Worm (Caenorhabditis elegans) whole organism, L1 larva: ENCODE data around the gene pck-1.

Experiments
- C16A3.4 ChIP-seq: fragments of 150-350 bp; optimal IDR thresholded peaks from 2 replicates; lab custom pipeline; 2014; ENCODE audit warnings: missing biosample characterization, missing genetic modification characterization
- F16B12.6 ChIP-seq: fragments of 150-350 bp; optimal IDR thresholded peaks from 2 replicates; lab custom pipeline; 2014; ENCODE audit warnings: missing biosample characterization, missing genetic modification characterization
- Y116A8C.19 ChIP-seq: sonication (generic microtip); optimal IDR thresholded peaks from 2 replicates; lab custom pipeline; 2016; ENCODE audit warnings: missing compliant biosample characterization, missing genetic modification characterization, borderline replicate concordance
- aha-1 ChIP-seq: fragments of 150-350 bp; optimal IDR thresholded peaks from 2 replicates; lab custom pipeline; 2014; ENCODE audit warnings: missing biosample characterization, missing genetic modification characterization
- alr-1 ChIP-seq: fragments of 200-800 bp; sonication (Bioruptor generic); optimal IDR thresholded peaks from 2 replicates; lab custom pipeline; 2018; ENCODE audit warnings: borderline replicate concordance, mild to moderate bottlenecking, missing genetic modification characterization, missing compliant biosample characterization
- aly-2 ChIP-seq: fragments of 150-350 bp; optimal IDR thresholded peaks from 2 replicates; lab custom pipeline; 2014; ENCODE audit warnings: missing biosample characterization, missing genetic modification characterization
- ceh-8 ChIP-seq: fragments of 200-800 bp; sonication (Bioruptor generic); optimal IDR thresholded peaks from 2 replicates; lab custom pipeline; 2018; ENCODE audit warnings: mild to moderate bottlenecking, missing genetic modification characterization, moderate library complexity, missing compliant biosample characterization
- ceh-82 ChIP-seq, 3 experiments: fragments of 150-350 bp in 1 of 3; sonication (generic microtip) in 2 of 3; optimal IDR thresholded peaks; 2 replicates each; lab custom pipeline; 2014 to 2017; ENCODE audit warnings: missing biosample characterization in 3 of 3, missing genetic modification characterization in 3 of 3
- dsc-1 ChIP-seq: sonication (generic microtip); optimal IDR thresholded peaks from 2 replicates; lab custom pipeline; 2016; ENCODE audit warnings: mild to moderate bottlenecking, missing genetic modification characterization, missing compliant biosample characterization
- efl-1 ChIP-seq, 4 experiments: fragments of 150-350 bp; optimal IDR thresholded peaks in 3 of 4; peaks in 1 of 4; 1 replicate in 1 of 4; 2 replicates in 3 of 4; lab custom pipeline; 2014; ENCODE audit warnings: missing biosample characterization in 2 of 4, missing genetic modification characterization in 2 of 4, missing genetic modification reagents in 2 of 4
- efl-3 ChIP-seq: fragments of 200-800 bp; sonication (Bioruptor generic); optimal IDR thresholded peaks from 2 replicates; lab custom pipeline; 2018; ENCODE audit warnings: mild to moderate bottlenecking, missing genetic modification characterization, missing compliant biosample characterization
- egl-13 ChIP-seq: sonication (generic microtip); optimal IDR thresholded peaks from 2 replicates; lab custom pipeline; 2016; ENCODE audit warnings: missing genotype, missing genetic modification reagents, missing genetic modification characterization, missing compliant biosample characterization
- egl-27 ChIP-seq, 2 experiments: fragments of 150-350 bp in 1 of 2; sonication (generic microtip); optimal IDR thresholded peaks; 3 replicates each; lab custom pipeline; 2017 to 2018; ENCODE audit warnings: missing biosample characterization in 2 of 2, missing genetic modification characterization in 2 of 2, missing genetic modification reagents in 2 of 2
- elt-2 ChIP-seq: sonication (generic microtip); optimal IDR thresholded peaks from 2 replicates; lab custom pipeline; 2016; ENCODE audit warnings: missing genetic modification characterization, mild to moderate bottlenecking, inconsistent platforms, missing compliant biosample characterization, missing genetic modification reagents
- elt-3 ChIP-seq, 6 experiments: fragments of 150-350 bp in 1 of 6; sonication (generic microtip); optimal IDR thresholded peaks; 2 replicates each; lab custom pipeline; 2017 to 2018; ENCODE audit warnings: missing biosample characterization in 6 of 6, missing genetic modification characterization in 6 of 6, inconsistent platforms in 1 of 6
- fkh-4 ChIP-seq: sonication (generic microtip); optimal IDR thresholded peaks from 2 replicates; lab custom pipeline; 2016; ENCODE audit warnings: missing compliant biosample characterization, missing genetic modification characterization, borderline replicate concordance
- fkh-8 ChIP-seq: sonication (generic microtip); optimal IDR thresholded peaks from 2 replicates; lab custom pipeline; 2016; ENCODE audit warnings: mild to moderate bottlenecking, missing genetic modification characterization, missing compliant biosample characterization
- fos-1 ChIP-seq: fragments of 150-350 bp; optimal IDR thresholded peaks from 2 replicates; lab custom pipeline; 2014; ENCODE audit warnings: missing biosample characterization, missing genetic modification characterization
- grh-1 ChIP-seq: fragments of 200-800 bp; sonication (Bioruptor generic); IDR thresholded peaks from 2 replicates; pipeline ENCODE4 v1.3.6; 2022; ENCODE audit warnings: missing genetic modification reagents, missing genetic modification characterization, missing compliant biosample characterization
- hlh-17 ChIP-seq: fragments of 200-800 bp; sonication (Bioruptor generic); optimal IDR thresholded peaks from 2 replicates; lab custom pipeline; 2018; ENCODE audit warnings: missing genetic modification characterization, mild to moderate bottlenecking, missing compliant biosample characterization, moderate library complexity, borderline replicate concordance
- irx-1 ChIP-seq: sonication (generic microtip); optimal IDR thresholded peaks from 2 replicates; lab custom pipeline; 2016; ENCODE audit warnings: missing genetic modification characterization, missing compliant biosample characterization
- isw-1 ChIP-seq: fragments of 200-800 bp; sonication (Bioruptor generic); IDR thresholded peaks from 2 replicates; pipeline ENCODE4 v1.3.6; 2022; ENCODE audit warnings: missing genetic modification characterization, missing compliant biosample characterization
- jun-1 ChIP-seq: fragments of 150-350 bp; optimal IDR thresholded peaks from 2 replicates; lab custom pipeline; 2014; ENCODE audit warnings: missing biosample characterization, missing genetic modification reagents, missing genetic modification characterization
- lin-39 ChIP-seq: fragments of 150-350 bp; optimal IDR thresholded peaks from 2 replicates; lab custom pipeline; 2014; ENCODE audit warnings: missing biosample characterization, missing genetic modification reagents, missing genetic modification characterization
- lir-3 ChIP-seq: sonication (generic microtip); optimal IDR thresholded peaks from 2 replicates; lab custom pipeline; 2016; ENCODE audit warnings: mild to moderate bottlenecking, missing genetic modification characterization, moderate library complexity, missing compliant biosample characterization; ENCODE audit not compliant: poor library complexity
- lsy-2 ChIP-seq, 2 experiments: fragments of 150-350 bp; optimal IDR thresholded peaks; 2 replicates each; lab custom pipeline; 2014; ENCODE audit warnings: missing biosample characterization in 2 of 2, missing genetic modification characterization in 2 of 2
- mab-9 ChIP-seq: fragments of 200-800 bp; sonication (Bioruptor generic); IDR thresholded peaks from 2 replicates; pipeline ENCODE4 v1.3.6; 2022; ENCODE audit warnings: missing genetic modification reagents, missing genetic modification characterization, missing compliant biosample characterization
- mdl-1 ChIP-seq, 2 experiments: fragments of 150-350 bp; optimal IDR thresholded peaks; 2 replicates each; lab custom pipeline; 2014 to 2017; ENCODE audit warnings: missing biosample characterization in 2 of 2, missing genetic modification characterization in 2 of 2, inconsistent platforms in 1 of 2
- mef-2 ChIP-seq: fragments of 150-350 bp; optimal IDR thresholded peaks from 2 replicates; lab custom pipeline; 2014; ENCODE audit warnings: missing biosample characterization, missing genetic modification characterization
- mep-1 ChIP-seq: fragments of 150-350 bp; optimal IDR thresholded peaks from 2 replicates; lab custom pipeline; 2014; ENCODE audit warnings: missing biosample characterization, missing genetic modification characterization
- nhr-19 ChIP-seq: fragments of 200-800 bp; sonication (Bioruptor generic); conservative IDR thresholded peaks from 2 replicates; pipeline ENCODE4 v1.3.6; 2022; ENCODE audit warnings: missing genetic modification characterization, missing compliant biosample characterization
- nhr-47 ChIP-seq: sonication (generic microtip); optimal IDR thresholded peaks from 2 replicates; lab custom pipeline; 2016; ENCODE audit warnings: mild to moderate bottlenecking, missing genetic modification characterization, moderate library complexity, missing compliant biosample characterization
- nhr-71 ChIP-seq: sonication (generic microtip); optimal IDR thresholded peaks from 2 replicates; lab custom pipeline; 2016; ENCODE audit warnings: mild to moderate bottlenecking, missing genetic modification characterization, moderate library complexity, missing compliant biosample characterization
- nhr-76 ChIP-seq: sonication (generic microtip); optimal IDR thresholded peaks from 2 replicates; lab custom pipeline; 2017; ENCODE audit warnings: missing biosample characterization, missing genetic modification characterization
- nhr-77 ChIP-seq: fragments of 150-350 bp; optimal IDR thresholded peaks from 2 replicates; lab custom pipeline; 2014; ENCODE audit warnings: missing biosample characterization, missing genetic modification characterization
- nhr-84 ChIP-seq: sonication (generic microtip); optimal IDR thresholded peaks from 2 replicates; lab custom pipeline; 2017; ENCODE audit warnings: missing biosample characterization, missing genetic modification characterization
- nhr-85 ChIP-seq: sonication (generic microtip); peaks from one replicate; lab custom pipeline; 2016; ENCODE audit warnings: missing genetic modification characterization, inconsistent platforms, missing compliant biosample characterization
- pag-3 ChIP-seq: sonication (generic microtip); optimal IDR thresholded peaks from 2 replicates; lab custom pipeline; 2017; ENCODE audit warnings: missing genetic modification characterization, mild to moderate bottlenecking, missing compliant biosample characterization, antibody characterized with exemption, borderline replicate concordance; ENCODE audit not compliant: insufficient read depth
- pqm-1 ChIP-seq: sonication (generic microtip); optimal IDR thresholded peaks from 3 replicates; lab custom pipeline; 2017; ENCODE audit warnings: missing biosample characterization, missing genetic modification characterization
- skn-1 ChIP-seq: fragments of 150-350 bp; optimal IDR thresholded peaks from 2 replicates; lab custom pipeline; 2014; ENCODE audit warnings: missing biosample characterization, missing genetic modification characterization
- snpc-4 ChIP-seq: fragments of 150-350 bp; optimal IDR thresholded peaks from 2 replicates; lab custom pipeline; 2014; ENCODE audit warnings: missing biosample characterization, missing genetic modification characterization
- snu-23 ChIP-seq: sonication (generic microtip); optimal IDR thresholded peaks from 2 replicates; lab custom pipeline; 2016; ENCODE audit warnings: missing genetic modification characterization, missing compliant biosample characterization
- sox-4 ChIP-seq: sonication (generic microtip); optimal IDR thresholded peaks from 2 replicates; lab custom pipeline; 2016; ENCODE audit warnings: missing genetic modification characterization, missing compliant biosample characterization
- swsn-7 ChIP-seq: sonication (generic microtip); optimal IDR thresholded peaks from 2 replicates; lab custom pipeline; 2016; ENCODE audit warnings: missing genetic modification characterization, missing compliant biosample characterization
- unc-30 ChIP-seq: sonication (generic microtip); optimal IDR thresholded peaks from 2 replicates; lab custom pipeline; 2017; ENCODE audit warnings: missing biosample characterization, missing genetic modification characterization
- unc-62 ChIP-seq: fragments of 150-350 bp; optimal IDR thresholded peaks from 2 replicates; lab custom pipeline; 2014; ENCODE audit warnings: missing biosample characterization, missing genetic modification reagents, missing genetic modification characterization
- vab-15 ChIP-seq: sonication (generic microtip); optimal IDR thresholded peaks from 2 replicates; lab custom pipeline; 2017; ENCODE audit warnings: missing genotype, mild to moderate bottlenecking, missing genetic modification characterization, missing compliant biosample characterization
- ztf-11 ChIP-seq, 2 experiments: sonication (generic microtip); optimal IDR thresholded peaks; 2 replicates each; lab custom pipeline; 2016 to 2017; ENCODE audit warnings: missing genetic modification characterization in 2 of 2, missing biosample characterization in 1 of 2, missing compliant biosample characterization in 1 of 2
- ztf-4 ChIP-seq: fragments of 150-350 bp; optimal IDR thresholded peaks from 2 replicates; lab custom pipeline; 2014; ENCODE audit warnings: missing biosample characterization, missing genetic modification characterization

Gene pck-1

ce11 chrIII:27341-27947 is 38.6 kb downstream of the pck-1 start:
- TF ChIP-seq sox-4 (tag; lab: Kevin White, UChicago) = peak; percentile 52
- TF ChIP-seq skn-1 (tag; lab: Kevin White, UChicago) = peak; percentile 35
- peak; percentile 21 for TF ChIP-seq nhr-47
- TF ChIP-seq nhr-85 (tag; lab: Kevin White, UChicago) = no peak
- no peak for TF ChIP-seq efl-3
- TF ChIP-seq nhr-71 (tag; lab: Kevin White, UChicago) = peak; percentile 34
- peak; percentile 71 for TF ChIP-seq fkh-8 (tag; lab: Kevin White, UChicago)
- TF ChIP-seq dsc-1 = peak; percentile 47

- TF ChIP-seq lin-39 (no peak), elt-2 (tag; lab: Kevin White, UChicago) (no peak), swsn-7 (tag; lab: Kevin White, UChicago) (peak; percentile 78), pag-3 (no peak), snu-23 (GFP tag; lab: Kevin White, UChicago) (peak; percentile 60), mab-9 (peak; percentile 61; the same call in 1 of the 2 replicates), mep-1 (tag; lab: Kevin White, UChicago) (peak; percentile 20), F16B12.6 (no peak), nhr-19 (GFP tag; lab: Robert Waterston, UW) (no peak), aly-2 (tag; lab: Kevin White, UChicago) (no peak), jun-1 (tag; lab: Kevin White, UChicago) (peak; percentile 70), isw-1 (peak; percentile 53), snpc-4 (tag; lab: Kevin White, UChicago) (no peak), mef-2 (tag; lab: Kevin White, UChicago) (no peak), ceh-8 (GFP tag; lab: Kevin White, UChicago) (peak; percentile 26), egl-13 (tag; lab: Kevin White, UChicago) (peak; percentile 85), hlh-17 (GFP tag; lab: Kevin White, UChicago) (no peak), nhr-84 (tag; lab: Kevin White, UChicago) (no peak), pqm-1 (tag; lab: Kevin White, UChicago) (no peak), ztf-11 (tag; optimal IDR thresholded peaks at IDR 0.05; lab: Kevin White, UChicago) (peak in 1 of 2 experiments; percentile 65), elt-3 (tag; optimal IDR thresholded peaks at IDR 0.05; lab: Kevin White, UChicago) (no peak), mdl-1 (tag; optimal IDR thresholded peaks at IDR 0.05; lab: Kevin White, UChicago) (peak in 1 of 2 experiments; percentile 13), ceh-82 (tag; optimal IDR thresholded peaks at IDR 0.05; lab: Kevin White, UChicago) (peak; percentile 46 to 85 (median 77)), grh-1 (GFP tag; lab: Robert Waterston, UW) (no peak), unc-62 (GFP tag; lab: Kevin White, UChicago) (no peak), egl-27 (tag; optimal IDR thresholded peaks at IDR 0.05; lab: Kevin White, UChicago) (no peak), efl-1 (optimal IDR thresholded peaks at IDR 0.05; lab: Kevin White, UChicago) (peak; percentile 54 to 61), efl-1 (GFP tag; optimal IDR thresholded peaks at IDR 0.05 in 1 of 2; lab: Kevin White, UChicago) (peak; percentile 17 to 92), lir-3 (no peak), vab-15 (tag; lab: Kevin White, UChicago) (no peak), dsc-1 (peak; percentile 66), Y116A8C.19 (tag; lab: Kevin White, UChicago) (no peak), nhr-77 (tag; lab: Kevin White, UChicago) (no peak), C16A3.4 (no peak), unc-30 (tag; lab: Kevin White, UChicago) (no peak), nhr-47 (peak; percentile 84), fos-1 (tag; lab: Kevin White, UChicago) (peak; percentile 43), nhr-76 (tag; lab: Kevin White, UChicago) (no peak), aha-1 (tag; lab: Kevin White, UChicago) (no peak), ztf-4 (tag; lab: Kevin White, UChicago) (peak; percentile 37), efl-3 (no peak), alr-1 (no peak), lsy-2 (tag; optimal IDR thresholded peaks at IDR 0.05; lab: Kevin White, UChicago) (peak; percentile 55 to 59), fkh-4 (tag; lab: Kevin White, UChicago) (no peak), irx-1 (tag; lab: Kevin White, UChicago) (peak; percentile 15), sox-4 (tag; lab: Kevin White, UChicago) (peak; percentile 74)
Measured at ce11 chrIII:25582-25996, 40.5 kb downstream of the pck-1 start.
